Worm (Caenorhabditis elegans): ENCODE data around the gene H01G02.4.
"Not testable (repeated sequence)": the region's sequence is repeated elsewhere in the genome, so short reads cannot be mapped to it uniquely, and the experiment has no call there.

The H01G02.4 gene

ce11 chrIV:11833456-11833855 is 30.5 kb upstream of the H01G02.4 start, which contains the start of gene M117.4:
TSS of gene M117.4 (minus strand) at chrIV:11833556.
- TF ChIP-seq ceh-82 (tag; optimal IDR thresholded peaks at IDR 0.05) = no peak
- TF ChIP-seq unc-62 (GFP tag; optimal IDR thresholded peaks at IDR 0.05) = no peak
- TF ChIP-seq eor-1 (tag; optimal IDR thresholded peaks at IDR 0.05) = no peak
- TF ChIP-seq mml-1 (tag; optimal IDR thresholded peaks at IDR 0.05) = no peak
- no peak for TF ChIP-seq ceh-28 (tag; optimal IDR thresholded peaks at IDR 0.05)
- TF ChIP-seq snpc-4 (tag; optimal IDR thresholded peaks at IDR 0.05) = no peak
- TF ChIP-seq lsy-12 (tag; optimal IDR thresholded peaks at IDR 0.05) = no peak
- TF ChIP-seq zag-1 (tag; optimal IDR thresholded peaks at IDR 0.05) = no peak
- TF ChIP-seq pqm-1 (tag; optimal IDR thresholded peaks at IDR 0.05) = no peak
- no peak for TF ChIP-seq egl-5 (tag; optimal IDR thresholded peaks at IDR 0.05)
- no peak for TF ChIP-seq nfya-1 (tag; optimal IDR thresholded peaks at IDR 0.05; ENCODE audit: insufficient read depth)
- TF ChIP-seq nhr-23 (tag; optimal IDR thresholded peaks at IDR 0.05) = no peak
- no peak for TF ChIP-seq nhr-43 (tag; optimal IDR thresholded peaks at IDR 0.05; ENCODE audit: poor library complexity, severe bottlenecking)
- no peak for TF ChIP-seq egl-27 (tag; optimal IDR thresholded peaks at IDR 0.05)
- no peak for TF ChIP-seq aly-2 (tag; optimal IDR thresholded peaks at IDR 0.05)
- no peak for TF ChIP-seq nhr-12 (tag; optimal IDR thresholded peaks at IDR 0.05)

DNA sequence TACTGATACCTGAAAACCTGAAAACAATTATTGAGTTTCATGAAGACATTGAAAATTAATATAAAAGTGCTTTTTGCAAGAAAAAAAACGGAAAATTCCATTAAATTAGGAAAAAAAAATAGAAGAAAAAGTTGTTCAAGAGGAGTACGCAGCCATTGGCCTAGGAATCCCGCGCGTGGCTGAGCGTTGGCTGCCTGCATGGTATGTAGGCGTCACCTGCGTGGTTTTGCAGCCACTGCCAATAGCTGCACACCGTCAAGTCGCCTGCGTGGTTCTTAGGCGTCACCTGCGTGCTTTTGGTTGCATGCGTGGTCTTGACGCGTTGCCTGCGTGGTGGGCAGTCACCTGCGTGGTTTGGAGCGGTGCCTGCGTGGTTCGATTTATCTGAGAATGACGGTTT is 25.1 kb upstream of the H01G02.4 start, which contains the start of gene M117.6:
Gene M117.6, minus strand, starts transcription at position 101 of the 400 bp plus-strand sequence.
- TF ChIP-seq daf-12 (tag; optimal IDR thresholded peaks at IDR 0.05); ama-1 (optimal IDR thresholded peaks at IDR 0.05); unc-62 (GFP tag; optimal IDR thresholded peaks at IDR 0.05): not testable (repeated sequence)

DNA sequence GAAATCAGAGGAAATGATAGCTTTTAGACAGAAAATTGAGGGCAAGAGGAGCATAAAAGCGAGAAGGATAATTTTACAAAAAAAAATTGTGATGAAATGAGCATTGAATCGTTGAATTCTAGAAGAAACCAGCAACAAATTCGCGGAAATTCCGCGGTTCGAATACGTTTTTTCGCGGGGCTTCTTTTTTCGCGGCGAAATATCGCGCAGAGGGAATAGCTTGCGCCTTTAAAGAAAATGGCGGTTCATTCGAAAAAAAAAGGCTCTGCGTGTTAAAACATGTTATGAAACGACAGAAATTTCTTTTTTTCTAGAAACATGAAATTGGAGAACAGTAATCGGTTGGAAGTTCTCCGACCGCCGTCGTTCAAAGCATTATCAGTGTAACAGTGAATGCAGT is 19.5 kb upstream of the H01G02.4 start:
- TF ChIP-seq ZK546.5 (tag; optimal IDR thresholded peaks at IDR 0.05) (no peak), ceh-28 (tag; optimal IDR thresholded peaks at IDR 0.05) (no peak), snpc-4 (tag; optimal IDR thresholded peaks at IDR 0.05) (peak; percentile 60), lin-39 (tag; optimal IDR thresholded peaks at IDR 0.05) (peak; percentile 40), nhr-25 (tag; optimal IDR thresholded peaks at IDR 0.05) (peak; percentile 45), pha-4 (tag; optimal IDR thresholded peaks at IDR 0.05) (peak; percentile 40), ama-1 (optimal IDR thresholded peaks at IDR 0.05) (peak; percentile 30), egl-5 (tag; optimal IDR thresholded peaks at IDR 0.05) (no peak), nfya-1 (tag; optimal IDR thresholded peaks at IDR 0.05; ENCODE audit: insufficient read depth) (peak; percentile 70), lin-15B (tag; optimal IDR thresholded peaks at IDR 0.05) (peak; percentile 71), hmg-11 (tag; optimal IDR thresholded peaks at IDR 0.05) (peak; percentile 16), nhr-23 (tag; optimal IDR thresholded peaks at IDR 0.05) (peak; percentile 55), lsy-12 (tag; optimal IDR thresholded peaks at IDR 0.05) (peak; percentile 13)

- no peak for TF ChIP-seq unc-39 (tag; optimal IDR thresholded peaks at IDR 0.05)
- no peak for TF ChIP-seq ceh-9 (tag; optimal IDR thresholded peaks at IDR 0.05)
- no peak for TF ChIP-seq snpc-4 (tag; optimal IDR thresholded peaks at IDR 0.05)
- peak; percentile 75 for TF ChIP-seq egl-5 (tag; optimal IDR thresholded peaks at IDR 0.05)
- no peak for TF ChIP-seq ZK546.5 (tag; optimal IDR thresholded peaks at IDR 0.05)
- TF ChIP-seq elt-2 (tag; optimal IDR thresholded peaks at IDR 0.05) = peak; percentile 80
- peak; percentile 77 for TF ChIP-seq ceh-28 (tag; optimal IDR thresholded peaks at IDR 0.05)
- TF ChIP-seq nhr-43 (tag; optimal IDR thresholded peaks at IDR 0.05; ENCODE audit: poor library complexity, severe bottlenecking) = no peak
- peak; percentile 20 for TF ChIP-seq ama-1 (optimal IDR thresholded peaks at IDR 0.05)
- TF ChIP-seq mml-1 (tag; optimal IDR thresholded peaks at IDR 0.05) = no peak
- TF ChIP-seq nhr-12 (tag; optimal IDR thresholded peaks at IDR 0.05) = no peak
- TF ChIP-seq lsy-12 (tag; optimal IDR thresholded peaks at IDR 0.05) = peak; percentile 50
- TF ChIP-seq nhr-11 (tag; optimal IDR thresholded peaks at IDR 0.05) = no peak
- peak; percentile 67 for TF ChIP-seq jun-1 (tag; optimal IDR thresholded peaks at IDR 0.05)
- peak; percentile 65 for TF ChIP-seq lin-15B (tag; optimal IDR thresholded peaks at IDR 0.05)
- TF ChIP-seq unc-62 (GFP tag; optimal IDR thresholded peaks at IDR 0.05) = peak; percentile 19
- no peak for TF ChIP-seq ztf-11 (tag; optimal IDR thresholded peaks at IDR 0.05)
- peak; percentile 58 for TF ChIP-seq hmg-11 (tag; optimal IDR thresholded peaks at IDR 0.05)
- no peak for TF ChIP-seq eor-1 (tag; optimal IDR thresholded peaks at IDR 0.05)
- TF ChIP-seq nhr-28 (tag; optimal IDR thresholded peaks at IDR 0.05) = no peak
- peak; percentile 10 for TF ChIP-seq egl-27 (tag; optimal IDR thresholded peaks at IDR 0.05)
- no peak for TF ChIP-seq ceh-82 (tag; optimal IDR thresholded peaks at IDR 0.05)
- peak; percentile 61 for TF ChIP-seq pha-4 (tag; optimal IDR thresholded peaks at IDR 0.05)
- TF ChIP-seq lin-39 (tag; optimal IDR thresholded peaks at IDR 0.05) = peak; percentile 61
- no peak for TF ChIP-seq ceh-16 (tag; optimal IDR thresholded peaks at IDR 0.05)
- TF ChIP-seq nhr-76 (tag; optimal IDR thresholded peaks at IDR 0.05) = no peak
- no peak for TF ChIP-seq aly-2 (tag; optimal IDR thresholded peaks at IDR 0.05)
- TF ChIP-seq R02D3.7 (tag; optimal IDR thresholded peaks at IDR 0.05) = no peak
- TF ChIP-seq zag-1 (tag; optimal IDR thresholded peaks at IDR 0.05) = no peak
- TF ChIP-seq nhr-23 (tag; optimal IDR thresholded peaks at IDR 0.05) = no peak
- TF ChIP-seq sea-2 (GFP tag; optimal IDR thresholded peaks at IDR 0.05) = peak; percentile 77
- TF ChIP-seq tbx-2 (tag; optimal IDR thresholded peaks at IDR 0.05) = no peak
- no peak for TF ChIP-seq nhr-237 (tag; optimal IDR thresholded peaks at IDR 0.05)
- no peak for TF ChIP-seq daf-12 (tag; optimal IDR thresholded peaks at IDR 0.05)
- no peak for TF ChIP-seq nhr-25 (tag; optimal IDR thresholded peaks at IDR 0.05)
- TF ChIP-seq nhr-67 (tag; optimal IDR thresholded peaks at IDR 0.05) = no peak
- peak; percentile 79 for TF ChIP-seq nfya-1 (tag; optimal IDR thresholded peaks at IDR 0.05; ENCODE audit: insufficient read depth)
- TF ChIP-seq skn-1 (tag; optimal IDR thresholded peaks at IDR 0.05) = no peak
- no peak for TF ChIP-seq ztf-4 (tag; optimal IDR thresholded peaks at IDR 0.05)
- peak; percentile 51 for TF ChIP-seq mdl-1 (tag; optimal IDR thresholded peaks at IDR 0.05)
Measured at ce11 chrIV:11821591-11822361, 18.8 kb upstream of the H01G02.4 start, which contains the start of the genes par-5 and M117.3. TSS of gene par-5 (minus strand) at chrIV:11821924. TSS of gene M117.3 (plus strand) at chrIV:11822206.
